Worm (Caenorhabditis elegans) whole organism, L3 larva: ENCODE data around the gene C12D5.5.

Source experiments
- R02D3.7 ChIP-seq: fragments of 150-350 bp; optimal IDR thresholded peaks from 2 replicates; lab custom pipeline; 2014; ENCODE audit warnings: missing biosample characterization, missing genetic modification characterization
- ZK546.5 ChIP-seq: sonication (generic microtip); optimal IDR thresholded peaks from 2 replicates; lab custom pipeline; 2017; ENCODE audit warnings: missing biosample characterization, missing genetic modification characterization
- aly-2 ChIP-seq: fragments of 150-350 bp; optimal IDR thresholded peaks from 2 replicates; lab custom pipeline; 2014; ENCODE audit warnings: missing biosample characterization, missing genetic modification characterization
- ama-1 ChIP-seq: fragments of 150-350 bp; optimal IDR thresholded peaks from 2 replicates; lab custom pipeline; 2018
- ceh-16 ChIP-seq: sonication (generic microtip); optimal IDR thresholded peaks from 2 replicates; lab custom pipeline; 2017; ENCODE audit warnings: missing biosample characterization, missing genetic modification characterization
- ceh-28 ChIP-seq: fragments of 150-350 bp; optimal IDR thresholded peaks from 2 replicates; lab custom pipeline; 2014; ENCODE audit warnings: missing biosample characterization, missing genetic modification reagents, missing genetic modification characterization
- ceh-9 ChIP-seq: sonication (generic microtip); optimal IDR thresholded peaks from 2 replicates; lab custom pipeline; 2018; ENCODE audit warnings: missing biosample characterization, missing genetic modification characterization
- daf-12 ChIP-seq: fragments of 150-350 bp; optimal IDR thresholded peaks from 2 replicates; lab custom pipeline; 2014; ENCODE audit warnings: missing biosample characterization, missing genetic modification reagents, missing genetic modification characterization
- egl-27 ChIP-seq: sonication (generic microtip); optimal IDR thresholded peaks from 4 replicates; lab custom pipeline; 2017; ENCODE audit warnings: missing biosample characterization, missing genetic modification reagents, missing genetic modification characterization
- egl-5 ChIP-seq: fragments of 150-350 bp; optimal IDR thresholded peaks from 2 replicates; lab custom pipeline; 2017; ENCODE audit warnings: missing biosample characterization, missing genetic modification reagents, missing genetic modification characterization, inconsistent platforms
- elt-1 ChIP-seq: fragments of 150-350 bp; optimal IDR thresholded peaks from 2 replicates; lab custom pipeline; 2014; ENCODE audit warnings: missing biosample characterization, missing genetic modification characterization
- elt-2 ChIP-seq: sonication (generic microtip); optimal IDR thresholded peaks from 2 replicates; lab custom pipeline; 2016; ENCODE audit warnings: missing genetic modification reagents, mild to moderate bottlenecking, missing genetic modification characterization, missing compliant biosample characterization
- eor-1 ChIP-seq, 2 experiments: fragments of 150-350 bp; optimal IDR thresholded peaks; 2 replicates each; lab custom pipeline; 2014 to 2018; ENCODE audit warnings: missing biosample characterization in 2 of 2, missing genetic modification characterization in 2 of 2
- fkh-10 ChIP-seq: sonication (generic microtip); optimal IDR thresholded peaks from 2 replicates; lab custom pipeline; 2017; ENCODE audit warnings: missing biosample characterization, missing genetic modification reagents, missing genetic modification characterization
- fkh-2 ChIP-seq: fragments of 150-350 bp; optimal IDR thresholded peaks from 2 replicates; lab custom pipeline; 2014; ENCODE audit warnings: missing biosample characterization, missing genetic modification reagents, missing genetic modification characterization
- fos-1 ChIP-seq: fragments of 150-350 bp; optimal IDR thresholded peaks from 2 replicates; lab custom pipeline; 2014; ENCODE audit warnings: missing biosample characterization, missing genetic modification characterization
- hmg-11 ChIP-seq: sonication (generic microtip); optimal IDR thresholded peaks from 2 replicates; lab custom pipeline; 2016; ENCODE audit warnings: missing genetic modification characterization, missing compliant biosample characterization
- jun-1 ChIP-seq: fragments of 150-350 bp; optimal IDR thresholded peaks from 2 replicates; lab custom pipeline; 2014; ENCODE audit warnings: missing biosample characterization, missing genetic modification reagents, missing genetic modification characterization
- lin-15B ChIP-seq: fragments of 150-350 bp; optimal IDR thresholded peaks from 2 replicates; lab custom pipeline; 2014; ENCODE audit warnings: missing biosample characterization, missing genetic modification characterization
- lin-39 ChIP-seq: fragments of 150-350 bp; optimal IDR thresholded peaks from 2 replicates; lab custom pipeline; 2018; ENCODE audit warnings: missing biosample characterization, missing genetic modification reagents, missing genetic modification characterization
- lsy-12 ChIP-seq: sonication (generic microtip); optimal IDR thresholded peaks from 2 replicates; lab custom pipeline; 2016; ENCODE audit warnings: mild to moderate bottlenecking, missing genetic modification characterization, missing compliant biosample characterization
- mml-1 ChIP-seq: fragments of 150-350 bp; sonication (generic microtip); optimal IDR thresholded peaks from 3 replicates; lab custom pipeline; 2014; ENCODE audit warnings: missing biosample characterization, missing genetic modification characterization
- nhr-11 ChIP-seq: fragments of 150-350 bp; optimal IDR thresholded peaks from 2 replicates; lab custom pipeline; 2014; ENCODE audit warnings: missing biosample characterization, missing genetic modification characterization
- nhr-12 ChIP-seq: fragments of 150-350 bp; optimal IDR thresholded peaks from 2 replicates; lab custom pipeline; 2014; ENCODE audit warnings: missing biosample characterization, missing genetic modification characterization
- nhr-237 ChIP-seq: fragments of 150-350 bp; optimal IDR thresholded peaks from 2 replicates; lab custom pipeline; 2014; ENCODE audit warnings: missing biosample characterization, missing genetic modification characterization
- nhr-25 ChIP-seq: sonication (generic microtip); optimal IDR thresholded peaks from 2 replicates; lab custom pipeline; 2017; ENCODE audit warnings: missing biosample characterization, missing genetic modification characterization
- nhr-28 ChIP-seq: fragments of 150-350 bp; optimal IDR thresholded peaks from 2 replicates; lab custom pipeline; 2014; ENCODE audit warnings: missing biosample characterization, missing genetic modification characterization
- nhr-43 ChIP-seq: sonication (generic microtip); optimal IDR thresholded peaks from 2 replicates; lab custom pipeline; 2016; ENCODE audit warnings: mild to moderate bottlenecking, missing genetic modification characterization, missing compliant biosample characterization; ENCODE audit not compliant: poor library complexity, severe bottlenecking
- nhr-67 ChIP-seq: fragments of 150-350 bp; optimal IDR thresholded peaks from 2 replicates; lab custom pipeline; 2014; ENCODE audit warnings: missing biosample characterization, missing genetic modification characterization
- nhr-77 ChIP-seq: fragments of 150-350 bp; optimal IDR thresholded peaks from 2 replicates; lab custom pipeline; 2014; ENCODE audit warnings: missing biosample characterization, missing genetic modification characterization
- pha-4 ChIP-seq: fragments of 150-350 bp; optimal IDR thresholded peaks from 2 replicates; lab custom pipeline; 2014; ENCODE audit warnings: missing biosample characterization, missing genetic modification reagents, missing genetic modification characterization
- pqm-1 ChIP-seq: fragments of 150-350 bp; optimal IDR thresholded peaks from 2 replicates; lab custom pipeline; 2017; ENCODE audit warnings: missing biosample characterization, missing genetic modification characterization, inconsistent platforms
- sea-2 ChIP-seq: fragments of 150-350 bp; sonication (generic microtip); optimal IDR thresholded peaks from 4 replicates; lab custom pipeline; 2014; ENCODE audit warnings: missing biosample characterization, missing genetic modification reagents, missing genetic modification characterization
- snpc-4 ChIP-seq: fragments of 150-350 bp; optimal IDR thresholded peaks from 2 replicates; lab custom pipeline; 2014; ENCODE audit warnings: missing biosample characterization, missing genetic modification characterization
- tbx-2 ChIP-seq: sonication (generic microtip); optimal IDR thresholded peaks from 2 replicates; lab custom pipeline; 2016; ENCODE audit warnings: mild to moderate bottlenecking, missing genetic modification characterization, missing compliant biosample characterization
- unc-39 ChIP-seq: sonication (generic microtip); optimal IDR thresholded peaks from 4 replicates; lab custom pipeline; 2017; ENCODE audit warnings: missing biosample characterization, missing genetic modification characterization
- unc-62 ChIP-seq: fragments of 150-350 bp; sonication (generic microtip); optimal IDR thresholded peaks from 4 replicates; lab custom pipeline; 2014; ENCODE audit warnings: missing biosample characterization, missing genetic modification reagents, missing genetic modification characterization
- ztf-11 ChIP-seq: fragments of 150-350 bp; optimal IDR thresholded peaks from 2 replicates; lab custom pipeline; 2014; ENCODE audit warnings: missing biosample characterization, missing genetic modification characterization

Gene C12D5.5

DNA sequence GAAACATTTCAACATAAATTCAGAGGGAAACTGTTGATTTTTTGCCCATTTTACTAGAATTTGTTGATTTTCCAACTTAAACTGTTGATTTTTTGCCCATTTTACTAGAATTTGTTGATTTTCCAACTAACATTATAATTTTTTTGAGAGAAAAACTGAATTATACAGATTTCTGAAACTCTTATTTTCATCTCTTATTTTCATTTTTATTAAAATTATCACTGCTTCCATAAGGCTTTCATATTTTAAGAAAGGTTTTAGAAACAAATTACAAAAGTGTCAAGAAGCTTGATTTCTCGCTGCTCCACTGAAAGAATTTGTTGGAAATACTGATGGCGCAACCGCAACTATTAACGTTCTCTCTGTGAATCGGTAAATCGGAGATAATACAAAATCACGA, 18.1 kb upstream of the C12D5.5 start:
- TF ChIP-seq ceh-9 (tag; lab: Kevin White, UChicago): no peak
- TF ChIP-seq eor-1 (tag; optimal IDR thresholded peaks at IDR 0.05; lab: Kevin White, UChicago): no peak
- no peak for TF ChIP-seq fkh-2 (tag; lab: Kevin White, UChicago)
- TF ChIP-seq aly-2: no peak
- TF ChIP-seq ZK546.5 (tag; lab: Kevin White, UChicago): no peak
- TF ChIP-seq nhr-43 (tag; lab: Kevin White, UChicago): no peak
- TF ChIP-seq fkh-10: no peak
- no peak for TF ChIP-seq nhr-237
- no peak for TF ChIP-seq egl-27 (tag; lab: Kevin White, UChicago)
- no peak for TF ChIP-seq pha-4 (tag; lab: Kevin White, UChicago)
- no peak for TF ChIP-seq R02D3.7

DNA sequence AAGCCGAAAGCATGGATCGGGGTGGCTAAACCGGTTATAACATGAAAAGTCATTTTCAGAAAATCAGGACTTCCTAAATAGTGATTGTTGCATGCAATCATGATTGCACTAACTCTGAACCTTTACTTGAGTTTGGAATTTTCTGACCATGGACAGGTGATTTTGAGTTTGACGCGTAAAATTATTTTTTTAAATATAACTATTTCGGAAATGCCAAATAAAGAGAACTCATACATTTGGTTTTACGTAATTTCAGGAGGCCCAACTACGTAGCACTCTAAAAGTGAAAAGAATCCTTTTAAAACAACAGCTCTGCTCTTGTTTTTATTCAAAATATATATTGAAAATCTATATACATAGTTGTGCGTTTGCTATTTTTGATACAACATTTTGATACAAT, 16.3 kb upstream of the C12D5.5 start, which contains the start of gene srh-234:
Gene srh-234 (minus strand): TSS at position 101 of the 400 bp plus-strand sequence.
- TF ChIP-seq ztf-11: no peak
- no peak for TF ChIP-seq jun-1
- no peak for TF ChIP-seq fos-1
- TF ChIP-seq aly-2: no peak
- TF ChIP-seq nhr-12 (tag; lab: Kevin White, UChicago): no peak
- no peak for TF ChIP-seq nhr-77 (tag; lab: Kevin White, UChicago)
- no peak for TF ChIP-seq lsy-12 (tag; lab: Kevin White, UChicago)
- no peak for TF ChIP-seq unc-62 (GFP tag; lab: Kevin White, UChicago)
- TF ChIP-seq nhr-25: no peak
- TF ChIP-seq egl-5 (tag; lab: Kevin White, UChicago): no peak
- TF ChIP-seq nhr-67 (tag; lab: Kevin White, UChicago): no peak
- TF ChIP-seq nhr-43 (tag; lab: Kevin White, UChicago): no peak
- no peak for TF ChIP-seq lin-15B (tag; lab: Kevin White, UChicago)
- TF ChIP-seq egl-27 (tag; lab: Kevin White, UChicago): no peak
- no peak for TF ChIP-seq lin-39 (tag; lab: Kevin White, UChicago)
- TF ChIP-seq fkh-10: no peak
- TF ChIP-seq pha-4 (tag; lab: Kevin White, UChicago): no peak

DNA sequence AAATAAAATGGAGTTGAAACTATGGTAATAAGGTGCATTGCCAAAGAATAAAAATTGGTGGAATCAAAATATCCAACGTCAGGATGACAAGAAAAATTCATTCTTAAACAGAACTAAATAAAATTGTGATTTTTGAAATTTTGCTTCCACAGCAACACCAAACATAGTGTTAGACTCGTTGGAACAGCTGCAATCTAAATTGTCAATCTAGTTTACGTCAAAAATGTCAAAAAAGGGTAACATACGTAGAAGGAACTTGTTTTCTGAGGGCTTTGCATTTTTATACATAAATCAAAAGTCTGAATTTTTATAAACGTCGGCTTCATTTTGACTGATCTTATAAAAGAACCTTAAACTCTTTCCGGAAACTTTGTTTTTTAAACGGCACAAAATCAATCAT, 14.5 kb upstream of the C12D5.5 start, which contains the start of gene srh-200:
Gene srh-200 (minus strand): TSS at position 101 of the 400 bp plus-strand sequence.
- TF ChIP-seq elt-1 (tag; lab: Kevin White, UChicago) (no peak), lin-39 (tag; lab: Kevin White, UChicago) (no peak), jun-1 (no peak), mml-1 (tag; lab: Kevin White, UChicago) (no peak), fkh-2 (tag; lab: Kevin White, UChicago) (no peak), R02D3.7 (no peak), pqm-1 (tag; lab: Kevin White, UChicago) (no peak), tbx-2 (tag; lab: Kevin White, UChicago) (no peak), elt-2 (tag; lab: Kevin White, UChicago) (no peak)

DNA sequence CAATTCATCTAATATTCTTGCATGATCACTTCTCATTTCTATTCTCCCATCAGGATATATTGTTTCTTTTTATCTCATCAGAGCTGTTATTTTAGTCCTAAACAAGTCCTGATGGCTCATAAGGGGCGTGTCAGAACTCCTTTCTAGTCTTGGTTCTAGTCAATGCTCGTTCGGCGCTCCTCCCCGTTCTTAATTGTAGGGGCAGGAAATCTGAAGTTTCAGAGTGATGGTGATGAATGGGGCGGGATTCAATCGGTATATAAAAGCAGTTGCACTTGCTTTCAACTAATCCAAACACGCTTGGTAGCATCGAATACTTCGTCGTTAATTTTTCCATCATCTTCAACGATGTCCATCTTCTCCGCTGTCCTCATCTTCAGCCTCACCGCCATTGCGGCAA, 4.2 kb downstream of the C12D5.5 start, which contains the start of gene C12D5.4:
Gene C12D5.4 (plus strand): TSS at position 301 of the 400 bp plus-strand sequence.
- TF ChIP-seq ztf-11 (no peak), lsy-12 (tag; lab: Kevin White, UChicago) (no peak), nhr-28 (tag; lab: Kevin White, UChicago) (no peak), nhr-25 (no peak), nhr-237 (no peak), ceh-28 (tag; lab: Kevin White, UChicago) (no peak), hmg-11 (tag; lab: Kevin White, UChicago) (no peak), ama-1 (lab: Kevin White, UChicago) (no peak), lin-15B (tag; lab: Kevin White, UChicago) (no peak), fkh-2 (tag; lab: Kevin White, UChicago) (no peak), ceh-9 (tag; lab: Kevin White, UChicago) (no peak), tbx-2 (tag; lab: Kevin White, UChicago) (no peak), fkh-10 (no peak), unc-39 (tag; lab: Kevin White, UChicago) (no peak), nhr-12 (tag; lab: Kevin White, UChicago) (no peak), egl-27 (tag; lab: Kevin White, UChicago) (no peak), sea-2 (GFP tag; lab: Kevin White, UChicago) (no peak), mml-1 (tag; lab: Kevin White, UChicago) (no peak)

DNA sequence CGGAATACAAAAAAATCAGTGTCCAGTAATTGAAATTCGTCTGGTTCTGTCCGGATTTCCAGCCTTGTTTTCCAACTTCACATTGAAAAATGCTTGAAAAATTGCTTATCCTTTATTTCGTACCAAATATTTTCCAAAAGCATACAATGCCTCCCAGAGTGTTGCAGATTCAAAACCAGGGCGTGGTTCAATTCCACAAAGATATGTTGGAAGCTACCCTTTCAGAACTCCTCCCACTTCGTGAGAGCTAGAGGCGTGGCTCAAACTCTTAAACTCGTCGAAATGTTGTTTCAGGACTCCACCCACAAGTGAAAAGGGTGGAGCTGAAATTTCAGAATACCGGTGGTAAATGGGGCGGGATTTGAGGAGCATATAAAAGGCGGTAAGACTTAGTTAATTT, 7.9 kb downstream of the C12D5.5 start, which contains the start of gene C12D5.3:
Gene C12D5.3 (plus strand): TSS at position 301 of the 400 bp plus-strand sequence.
- TF ChIP-seq hmg-11 (tag; lab: Kevin White, UChicago) (no peak), fkh-2 (tag; lab: Kevin White, UChicago) (no peak), ceh-28 (tag; lab: Kevin White, UChicago) (no peak), elt-2 (tag; lab: Kevin White, UChicago) (no peak), ZK546.5 (tag; lab: Kevin White, UChicago) (no peak), snpc-4 (tag; lab: Kevin White, UChicago) (no peak), pha-4 (tag; lab: Kevin White, UChicago) (no peak), daf-12 (no peak), ceh-16 (tag; lab: Kevin White, UChicago) (no peak), fkh-10 (no peak), nhr-43 (tag; lab: Kevin White, UChicago) (no peak), nhr-25 (no peak), unc-62 (GFP tag; lab: Kevin White, UChicago) (no peak), nhr-11 (tag; lab: Kevin White, UChicago) (no peak)
